Worm (Caenorhabditis elegans) whole organism, L3 larva: ENCODE measurements around the gene E02H9.9.
A peak's percentile ranks its signal among the peaks of the same experiment; 100 is the strongest.

Experiments
- ceh-82 ChIP-seq: fragments of 150-350 bp; optimal IDR thresholded peaks from 2 replicates; lab custom pipeline; 2014; ENCODE audit warnings: missing biosample characterization, missing genetic modification characterization
- egl-5 ChIP-seq: fragments of 150-350 bp; optimal IDR thresholded peaks from 2 replicates; lab custom pipeline; 2017; ENCODE audit warnings: missing biosample characterization, missing genetic modification reagents, missing genetic modification characterization, inconsistent platforms
- elt-1 ChIP-seq: fragments of 150-350 bp; optimal IDR thresholded peaks from 2 replicates; lab custom pipeline; 2014; ENCODE audit warnings: missing biosample characterization, missing genetic modification characterization
- nfya-1 ChIP-seq: sonication (generic microtip); optimal IDR thresholded peaks from 2 replicates; lab custom pipeline; 2017; ENCODE audit warnings: missing genetic modification characterization, mild to moderate bottlenecking, missing compliant biosample characterization, antibody characterized with exemption, moderate library complexity; ENCODE audit not compliant: insufficient read depth
- nhr-12 ChIP-seq: fragments of 150-350 bp; optimal IDR thresholded peaks from 2 replicates; lab custom pipeline; 2014; ENCODE audit warnings: missing biosample characterization, missing genetic modification characterization
- nhr-76 ChIP-seq: fragments of 150-350 bp; sonication (generic microtip); optimal IDR thresholded peaks from 5 replicates; lab custom pipeline; 2014; ENCODE audit warnings: missing biosample characterization, missing genetic modification characterization
- skn-1 ChIP-seq: fragments of 150-350 bp; optimal IDR thresholded peaks from 2 replicates; lab custom pipeline; 2014; ENCODE audit warnings: missing biosample characterization, missing genetic modification characterization
- unc-62 ChIP-seq: fragments of 150-350 bp; sonication (generic microtip); optimal IDR thresholded peaks from 4 replicates; lab custom pipeline; 2014; ENCODE audit warnings: missing biosample characterization, missing genetic modification reagents, missing genetic modification characterization

ce11 chrIII:2487046-2487760 is 19.1 kb upstream of the E02H9.9 start, which contains the start of gene Y54F10AL.1:
- TF ChIP-seq nhr-76 (tag; lab: Kevin White, UChicago): no peak
- TF ChIP-seq nhr-12: no peak
- no peak for TF ChIP-seq egl-5 (tag; lab: Kevin White, UChicago)
- TF ChIP-seq skn-1: no peak
- no peak for TF ChIP-seq elt-1 (tag; lab: Kevin White, UChicago)
- TF ChIP-seq ceh-82 (tag; lab: Kevin White, UChicago): no peak
- peak; percentile 2 for TF ChIP-seq nfya-1
- no peak for TF ChIP-seq unc-62 (GFP tag; lab: Kevin White, UChicago)
